Fruit fly (Drosophila melanogaster) whole organism, pupa: ENCODE results near the gene CG1812.

Experiments used
- CG13204 ChIP-seq: fragments of 200-800 bp; sonication (Bioruptor generic); optimal IDR thresholded peaks from 2 replicates; lab custom pipeline; 2018; ENCODE audit warnings: missing biosample characterization, mild to moderate bottlenecking, missing genetic modification characterization, moderate library complexity
- D1 ChIP-seq: fragments of 200-800 bp; sonication (Bioruptor generic); optimal IDR thresholded peaks from 2 replicates; lab custom pipeline; 2018; ENCODE audit warnings: missing biosample characterization, mild to moderate bottlenecking, missing genetic modification characterization, moderate library complexity

- TF ChIP-seq D1 (tag; lab: Kevin White, UChicago) (no peak), CG13204 (GFP tag; lab: Kevin White, UChicago) (no peak)
These were observed 26.9 kb downstream of the CG1812 start, which contains the start of gene RunxB for dm6 chrX:20538197-20538596.
